Worm (Caenorhabditis elegans) whole organism, L2 larva: ENCODE measurements around the gene C43H6.12.

Experiments used
- C34F6.9 ChIP-seq: fragments of 150-350 bp; optimal IDR thresholded peaks from 2 replicates; lab custom pipeline; 2014; ENCODE audit warnings: missing biosample characterization, missing genetic modification characterization
- F13H6.1 ChIP-seq: sonication (generic microtip); optimal IDR thresholded peaks from 2 replicates; lab custom pipeline; 2016; ENCODE audit warnings: missing genetic modification characterization, missing compliant biosample characterization
- R02D3.7 ChIP-seq: fragments of 150-350 bp; optimal IDR thresholded peaks from 2 replicates; lab custom pipeline; 2014; ENCODE audit warnings: missing biosample characterization, missing genetic modification characterization
- Y55F3AM.14 ChIP-seq: fragments of 200-800 bp; sonication (Bioruptor generic); optimal IDR thresholded peaks from 2 replicates; lab custom pipeline; 2018; ENCODE audit warnings: mild to moderate bottlenecking, missing genetic modification characterization, missing compliant biosample characterization
- ZK546.5 ChIP-seq: sonication (generic microtip); optimal IDR thresholded peaks from 2 replicates; lab custom pipeline; 2017; ENCODE audit warnings: missing biosample characterization, missing genetic modification characterization
- alr-1 ChIP-seq: fragments of 150-350 bp; optimal IDR thresholded peaks from 2 replicates; lab custom pipeline; 2014; ENCODE audit warnings: missing biosample characterization, missing genetic modification characterization
- aly-2 ChIP-seq: fragments of 150-350 bp; optimal IDR thresholded peaks from 2 replicates; lab custom pipeline; 2014; ENCODE audit warnings: missing biosample characterization, missing genetic modification characterization
- ama-1 ChIP-seq: fragments of 150-350 bp; optimal IDR thresholded peaks from 2 replicates; lab custom pipeline; 2018; ENCODE audit warnings: inconsistent platforms
- blmp-1 ChIP-seq: sonication (generic microtip); optimal IDR thresholded peaks from 2 replicates; lab custom pipeline; 2017; ENCODE audit warnings: missing genetic modification characterization, mild to moderate bottlenecking, missing compliant biosample characterization, antibody characterized with exemption, moderate library complexity; ENCODE audit not compliant: insufficient read depth
- ceh-82 ChIP-seq: fragments of 150-350 bp; optimal IDR thresholded peaks from 2 replicates; lab custom pipeline; 2014; ENCODE audit warnings: missing biosample characterization, missing genetic modification characterization
- crh-2 ChIP-seq: sonication (generic microtip); optimal IDR thresholded peaks from 2 replicates; lab custom pipeline; 2017; ENCODE audit warnings: missing biosample characterization, missing genetic modification characterization
- dmd-4 ChIP-seq: sonication (generic microtip); optimal IDR thresholded peaks from 2 replicates; lab custom pipeline; 2017; ENCODE audit warnings: missing biosample characterization, missing genetic modification characterization
- egl-27 ChIP-seq: sonication (generic microtip); optimal IDR thresholded peaks from 3 replicates; lab custom pipeline; 2017; ENCODE audit warnings: missing biosample characterization, missing genetic modification reagents, missing genetic modification characterization
- elt-1 ChIP-seq: fragments of 150-350 bp; optimal IDR thresholded peaks from 2 replicates; lab custom pipeline; 2014; ENCODE audit warnings: missing biosample characterization, missing genetic modification characterization
- fos-1 ChIP-seq: fragments of 150-350 bp; optimal IDR thresholded peaks from 2 replicates; lab custom pipeline; 2014; ENCODE audit warnings: missing biosample characterization, missing genetic modification characterization
- gmeb-1 ChIP-seq: fragments of 150-350 bp; optimal IDR thresholded peaks from 2 replicates; lab custom pipeline; 2014; ENCODE audit warnings: missing biosample characterization, missing genetic modification characterization
- lin-11 ChIP-seq: fragments of 150-350 bp; sonication (generic microtip); optimal IDR thresholded peaks from 2 replicates; lab custom pipeline; 2014; ENCODE audit warnings: missing biosample characterization, missing genetic modification characterization, inconsistent platforms, mixed read lengths
- lin-39 ChIP-seq: fragments of 150-350 bp; optimal IDR thresholded peaks from 2 replicates; lab custom pipeline; 2014; ENCODE audit warnings: missing biosample characterization, missing genetic modification reagents, missing genetic modification characterization
- lsy-2 ChIP-seq, 2 experiments: fragments of 150-350 bp in 1 of 2; sonication (generic microtip) in 1 of 2; optimal IDR thresholded peaks; 2 replicates each; lab custom pipeline; 2014 to 2017; ENCODE audit warnings: missing biosample characterization in 2 of 2, missing genetic modification characterization in 2 of 2
- mab-5 ChIP-seq: fragments of 150-350 bp; optimal IDR thresholded peaks from 2 replicates; lab custom pipeline; 2014; ENCODE audit warnings: missing biosample characterization, missing genetic modification characterization
- mbf-1 ChIP-seq: sonication (generic microtip); optimal IDR thresholded peaks from 2 replicates; lab custom pipeline; 2017; ENCODE audit warnings: missing biosample characterization, missing genetic modification characterization
- mdl-1 ChIP-seq, 2 experiments: fragments of 150-350 bp in 1 of 2; sonication (generic microtip) in 1 of 2; optimal IDR thresholded peaks; 2 replicates each; lab custom pipeline; 2017; ENCODE audit warnings: missing biosample characterization in 2 of 2, missing genetic modification characterization in 2 of 2
- nhr-10 ChIP-seq: sonication (generic microtip); optimal IDR thresholded peaks from 2 replicates; lab custom pipeline; 2017; ENCODE audit warnings: missing biosample characterization, missing genetic modification characterization
- nhr-11 ChIP-seq: fragments of 150-350 bp; optimal IDR thresholded peaks from 2 replicates; lab custom pipeline; 2014; ENCODE audit warnings: missing biosample characterization, missing genetic modification characterization
- nhr-129 ChIP-seq: fragments of 150-350 bp; optimal IDR thresholded peaks from 2 replicates; lab custom pipeline; 2014; ENCODE audit warnings: missing biosample characterization, missing genetic modification characterization
- nhr-21 ChIP-seq: fragments of 150-350 bp; optimal IDR thresholded peaks from 2 replicates; lab custom pipeline; 2014; ENCODE audit warnings: missing biosample characterization, missing genetic modification characterization
- nhr-23 ChIP-seq: fragments of 150-350 bp; optimal IDR thresholded peaks from 2 replicates; lab custom pipeline; 2014; ENCODE audit warnings: missing biosample characterization, missing genetic modification reagents, missing genetic modification characterization
- nhr-237 ChIP-seq: fragments of 150-350 bp; optimal IDR thresholded peaks from 2 replicates; lab custom pipeline; 2014; ENCODE audit warnings: missing biosample characterization, missing genetic modification characterization
- nhr-25 ChIP-seq: fragments of 150-350 bp; sonication (generic microtip); optimal IDR thresholded peaks from 3 replicates; lab custom pipeline; 2014; ENCODE audit warnings: missing biosample characterization, missing genetic modification characterization
- nhr-6 ChIP-seq: fragments of 150-350 bp; optimal IDR thresholded peaks from 2 replicates; lab custom pipeline; 2014; ENCODE audit warnings: missing biosample characterization, missing genetic modification characterization
- nhr-77 ChIP-seq: fragments of 150-350 bp; optimal IDR thresholded peaks from 2 replicates; lab custom pipeline; 2014; ENCODE audit warnings: missing biosample characterization, missing genetic modification characterization
- peb-1 ChIP-seq: fragments of 150-350 bp; optimal IDR thresholded peaks from 2 replicates; lab custom pipeline; 2014; ENCODE audit warnings: missing biosample characterization, missing genetic modification characterization
- sem-4 ChIP-seq: fragments of 150-350 bp; optimal IDR thresholded peaks from 2 replicates; lab custom pipeline; 2014; ENCODE audit warnings: missing biosample characterization, missing genetic modification reagents, missing genetic modification characterization
- skn-1 ChIP-seq: sonication (generic microtip); optimal IDR thresholded peaks from 2 replicates; lab custom pipeline; 2017; ENCODE audit warnings: missing biosample characterization, missing genetic modification characterization
- sma-3 ChIP-seq: sonication (generic microtip); optimal IDR thresholded peaks from 2 replicates; lab custom pipeline; 2016; ENCODE audit warnings: missing genetic modification reagents, missing genetic modification characterization, missing compliant biosample characterization
- sma-9 ChIP-seq, 2 experiments: fragments of 150-350 bp in 1 of 2; sonication (generic microtip) in 1 of 2; optimal IDR thresholded peaks; 2 replicates each; lab custom pipeline; 2014 to 2016; ENCODE audit warnings: missing genetic modification characterization in 2 of 2, mild to moderate bottlenecking in 1 of 2, missing biosample characterization in 1 of 2, missing compliant biosample characterization in 1 of 2, missing genetic modification reagents in 1 of 2, moderate library complexity in 1 of 2
- snpc-4 ChIP-seq: fragments of 150-350 bp; optimal IDR thresholded peaks from 2 replicates; lab custom pipeline; 2014; ENCODE audit warnings: missing biosample characterization, missing genetic modification characterization
- unc-55 ChIP-seq: fragments of 150-350 bp; sonication (generic microtip); optimal IDR thresholded peaks from 3 replicates; lab custom pipeline; 2014; ENCODE audit warnings: missing biosample characterization, missing genetic modification reagents, missing genetic modification characterization
- unc-62 ChIP-seq: fragments of 150-350 bp; optimal IDR thresholded peaks from 2 replicates; lab custom pipeline; 2014; ENCODE audit warnings: missing biosample characterization, missing genetic modification reagents, missing genetic modification characterization
- zag-1 ChIP-seq: fragments of 150-350 bp; optimal IDR thresholded peaks from 2 replicates; lab custom pipeline; 2014; ENCODE audit warnings: missing biosample characterization, missing genetic modification characterization
- ztf-1 ChIP-seq: fragments of 200-800 bp; sonication (Bioruptor generic); conservative IDR thresholded peaks from 2 replicates; pipeline ENCODE4 v1.3.6; 2022; ENCODE audit warnings: missing genetic modification characterization, missing compliant biosample characterization
- ztf-11 ChIP-seq: sonication (generic microtip); optimal IDR thresholded peaks from 2 replicates; lab custom pipeline; 2017; ENCODE audit warnings: missing biosample characterization, missing genetic modification characterization
- ztf-4 ChIP-seq: fragments of 150-350 bp; optimal IDR thresholded peaks from 2 replicates; lab custom pipeline; 2014; ENCODE audit warnings: missing biosample characterization, missing genetic modification characterization

Gene C43H6.12

ce11 chrX:2385453-2385852, 24.0 kb upstream of the C43H6.12 start, which contains the start of gene F47G3.1:
Gene F47G3.1, plus strand, starts transcription at chrX:2385753.
- TF ChIP-seq blmp-1 (tag; lab: Kevin White, UChicago) (no peak), snpc-4 (tag; lab: Kevin White, UChicago) (no peak), elt-1 (no peak), ztf-1 (no peak), sem-4 (tag; lab: Kevin White, UChicago) (no peak), lsy-2 (tag; optimal IDR thresholded peaks at IDR 0.05; lab: Kevin White, UChicago) (no peak), lin-11 (no peak), nhr-23 (no peak), peb-1 (tag; lab: Kevin White, UChicago) (no peak), skn-1 (no peak), mbf-1 (tag; lab: Kevin White, UChicago) (no peak), Y55F3AM.14 (GFP tag; lab: Kevin White, UChicago) (no peak), crh-2 (tag; lab: Kevin White, UChicago) (no peak)

ce11 chrX:2386922-2387566, 22.4 kb upstream of the C43H6.12 start:
- TF ChIP-seq sma-9 (GFP tag; optimal IDR thresholded peaks at IDR 0.05; lab: Kevin White, UChicago), result peak; percentile 51
- no peak for TF ChIP-seq sma-9 (tag; optimal IDR thresholded peaks at IDR 0.05; lab: Kevin White, UChicago)
- peak; percentile 8 for TF ChIP-seq sma-3 (GFP tag; lab: Kevin White, UChicago)
- TF ChIP-seq skn-1, result no peak

ce11 chrX:2394983-2395382, 14.4 kb upstream of the C43H6.12 start, which contains the start of gene C43H6.6:
Gene C43H6.6, plus strand, starts transcription at chrX:2395283.
- TF ChIP-seq mbf-1 (tag; lab: Kevin White, UChicago), result no peak

ce11 chrX:2401883-2402282, 7.5 kb upstream of the C43H6.12 start, which contains the start of gene dhhc-9:
Gene dhhc-9, minus strand, starts transcription at chrX:2402036.
- TF ChIP-seq Y55F3AM.14 (GFP tag; lab: Kevin White, UChicago) (no peak), sma-3 (GFP tag; lab: Kevin White, UChicago) (peak; percentile 26), crh-2 (tag; lab: Kevin White, UChicago) (no peak), ztf-11 (tag; lab: Kevin White, UChicago) (no peak), blmp-1 (tag; lab: Kevin White, UChicago) (no peak), nhr-129 (peak; percentile 65), nhr-77 (tag; lab: Kevin White, UChicago) (no peak), lin-11 (peak; percentile 56), unc-62 (GFP tag; lab: Kevin White, UChicago) (no peak), C34F6.9 (tag; lab: Kevin White, UChicago) (peak; percentile 49), dmd-4 (tag; lab: Kevin White, UChicago) (no peak), R02D3.7 (tag; lab: Kevin White, UChicago) (no peak), sma-9 (GFP tag; optimal IDR thresholded peaks at IDR 0.05; lab: Kevin White, UChicago) (peak; percentile 77), sma-9 (tag; optimal IDR thresholded peaks at IDR 0.05; lab: Kevin White, UChicago) (no peak), skn-1 (no peak), alr-1 (no peak), nhr-25 (peak; percentile 2), unc-55 (GFP tag; lab: Kevin White, UChicago) (peak; percentile 35), ztf-1 (no peak), zag-1 (no peak), mdl-1 (tag; optimal IDR thresholded peaks at IDR 0.05; lab: Kevin White, UChicago) (peak in 1 of 2 experiments; percentile 24), aly-2 (tag; lab: Kevin White, UChicago) (no peak), nhr-11 (tag; lab: Kevin White, UChicago) (no peak), lin-39 (no peak), nhr-21 (no peak), ztf-4 (tag; lab: Kevin White, UChicago) (no peak), gmeb-1 (tag; lab: Kevin White, UChicago) (peak; percentile 38), sem-4 (tag; lab: Kevin White, UChicago) (peak; percentile 22), nhr-6 (tag; lab: Kevin White, UChicago) (peak; percentile 38), fos-1 (tag; lab: Kevin White, UChicago) (peak; percentile 86), nhr-10 (tag; lab: Kevin White, UChicago) (no peak), nhr-237 (tag; lab: Kevin White, UChicago) (no peak), mab-5 (peak; percentile 15), snpc-4 (tag; lab: Kevin White, UChicago) (no peak), ama-1 (lab: Kevin White, UChicago) (no peak), lsy-2 (tag; optimal IDR thresholded peaks at IDR 0.05; lab: Kevin White, UChicago) (peak in 1 of 2 experiments; percentile 58), egl-27 (tag; lab: Kevin White, UChicago) (peak; percentile 28), F13H6.1 (tag; lab: Kevin White, UChicago) (peak; percentile 86), ZK546.5 (tag; lab: Kevin White, UChicago) (no peak), peb-1 (tag; lab: Kevin White, UChicago) (no peak), nhr-23 (no peak), ceh-82 (tag; lab: Kevin White, UChicago) (no peak)
